Worm (Caenorhabditis elegans): ENCODE results near the gene glb-1.

DNA sequence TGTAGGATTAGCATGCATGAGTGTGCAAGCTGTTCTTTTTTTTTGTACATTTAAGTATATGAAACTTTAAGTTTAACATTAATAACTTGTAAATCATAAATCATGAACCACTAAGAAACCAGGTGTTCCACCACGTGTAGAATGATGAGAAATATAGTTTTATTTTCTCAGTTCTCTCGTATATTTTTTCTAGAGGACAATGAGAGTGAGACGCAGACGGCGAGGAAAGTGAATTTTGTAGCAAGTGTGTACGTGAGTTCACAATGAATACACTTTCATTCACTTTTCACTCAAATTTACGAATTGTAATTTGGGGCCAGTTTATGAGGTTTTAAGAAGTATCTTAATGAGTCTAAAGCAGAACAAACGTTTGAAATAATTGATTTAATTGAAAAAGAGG lies 3.4 kb upstream of the glb-1 start:
- TF ChIP-seq W03F9.2 (tag; optimal IDR thresholded peaks at IDR 0.05), result no peak
- TF ChIP-seq him-1 (tag; optimal IDR thresholded peaks at IDR 0.05), result no peak
- TF ChIP-seq dao-5 (tag; optimal IDR thresholded peaks at IDR 0.05), result no peak

All from whole organism, L4/young adult.